Worm (Caenorhabditis elegans) whole organism, midembryonic: ENCODE data around the gene F19B10.1.

Source experiments
- T22C8.4 ChIP-seq: fragments of 200-800 bp; sonication (Bioruptor generic); IDR thresholded peaks from 2 replicates; pipeline ENCODE4 v1.3.6; 2022; ENCODE audit warnings: missing genetic modification characterization, missing compliant biosample characterization
- cog-1 ChIP-seq: sonication (generic microtip); optimal IDR thresholded peaks from 2 replicates; lab custom pipeline; 2016; ENCODE audit warnings: missing genetic modification characterization, missing compliant biosample characterization
- flt-1 ChIP-seq: fragments of 200-800 bp; sonication (Bioruptor generic); IDR thresholded peaks from 2 replicates; pipeline ENCODE4 v1.3.6; 2022; ENCODE audit warnings: missing genetic modification characterization, missing compliant biosample characterization
- klf-2 ChIP-seq: fragments of 200-800 bp; sonication (Bioruptor generic); conservative IDR thresholded peaks from 2 replicates; pipeline ENCODE4 v1.3.6; 2022; ENCODE audit warnings: missing genetic modification reagents, missing genetic modification characterization, missing compliant biosample characterization
- med-1 ChIP-seq: sonication (generic microtip); optimal IDR thresholded peaks from 2 replicates; lab custom pipeline; 2017; ENCODE audit warnings: missing genetic modification characterization, mild to moderate bottlenecking, missing compliant biosample characterization, antibody characterized with exemption, missing genetic modification reagents; ENCODE audit not compliant: insufficient read depth
- ref-1 ChIP-seq: fragments of 200-800 bp; sonication (Bioruptor generic); conservative IDR thresholded peaks from 2 replicates; pipeline ENCODE4 v1.3.6; 2022; ENCODE audit warnings: missing genetic modification reagents, missing genetic modification characterization, missing compliant biosample characterization
- tab-1 ChIP-seq: fragments of 200-800 bp; sonication (Bioruptor generic); IDR thresholded peaks from 2 replicates; pipeline ENCODE4 v1.3.6; 2022; ENCODE audit warnings: missing genetic modification characterization, missing compliant biosample characterization
- ztf-23 ChIP-seq: fragments of 200-800 bp; sonication (Bioruptor generic); IDR thresholded peaks from 2 replicates; pipeline ENCODE4 v1.3.6; 2022; ENCODE audit warnings: missing genetic modification reagents, missing genetic modification characterization, missing compliant biosample characterization
- ztf-29 ChIP-seq: fragments of 200-800 bp; sonication (Bioruptor generic); IDR thresholded peaks from 2 replicates; pipeline ENCODE4 v1.3.6; 2022; ENCODE audit warnings: missing genetic modification reagents, missing genetic modification characterization, missing compliant biosample characterization

The F19B10.1 gene

ce11 chrII:3663796-3664195 is 19.2 kb upstream of the F19B10.1 start, which contains the start of gene F19B10.6:
Gene F19B10.6 (minus strand): TSS chrII:3663896.
- no peak for TF ChIP-seq ref-1 (GFP tag; lab: Robert Waterston, UW)
- no peak for TF ChIP-seq med-1 (GFP tag; lab: Kevin White, UChicago)
- no peak for TF ChIP-seq cog-1 (tag; lab: Kevin White, UChicago)
- TF ChIP-seq flt-1 (GFP tag; lab: Robert Waterston, UW): no peak
- no peak for TF ChIP-seq klf-2
- TF ChIP-seq tab-1 (GFP tag; lab: Robert Waterston, UW): no peak

ce11 chrII:3664470-3664869 is 18.5 kb upstream of the F19B10.1 start, which contains the start of gene F19B10.3:
Gene F19B10.3 (plus strand): TSS chrII:3664770.
- TF ChIP-seq med-1 (GFP tag; lab: Kevin White, UChicago): no peak
- TF ChIP-seq ztf-29 (GFP tag; lab: Robert Waterston, UW): no peak
- TF ChIP-seq tab-1 (GFP tag; lab: Robert Waterston, UW): no peak
- no peak for TF ChIP-seq klf-2
- TF ChIP-seq flt-1 (GFP tag; lab: Robert Waterston, UW): no peak
- no peak for TF ChIP-seq ztf-23 (GFP tag; lab: Robert Waterston, UW)
- no peak for TF ChIP-seq T22C8.4 (GFP tag; lab: Robert Waterston, UW)
- no peak for TF ChIP-seq cog-1 (tag; lab: Kevin White, UChicago)
- no peak for TF ChIP-seq ref-1 (GFP tag; lab: Robert Waterston, UW)

- TF ChIP-seq klf-2: no peak
- TF ChIP-seq med-1 (GFP tag; lab: Kevin White, UChicago): no peak
- TF ChIP-seq flt-1 (GFP tag; lab: Robert Waterston, UW): no peak
- no peak for TF ChIP-seq ref-1 (GFP tag; lab: Robert Waterston, UW)
- no peak for TF ChIP-seq tab-1 (GFP tag; lab: Robert Waterston, UW)
- TF ChIP-seq cog-1 (tag; lab: Kevin White, UChicago): no peak
- no peak for TF ChIP-seq ztf-23 (GFP tag; lab: Robert Waterston, UW)
- no peak for TF ChIP-seq T22C8.4 (GFP tag; lab: Robert Waterston, UW)
These were observed 17.8 kb upstream of the F19B10.1 start for ce11 chrII:3665181-3665580.

ce11 chrII:3669315-3669714 is 13.7 kb upstream of the F19B10.1 start, which contains the start of gene srx-97:
Gene srx-97 (minus strand): TSS chrII:3669415.
- TF ChIP-seq flt-1 (GFP tag; lab: Robert Waterston, UW) (no peak), klf-2 (no peak), ref-1 (GFP tag; lab: Robert Waterston, UW) (no peak), T22C8.4 (GFP tag; lab: Robert Waterston, UW) (no peak), cog-1 (tag; lab: Kevin White, UChicago) (no peak), med-1 (GFP tag; lab: Kevin White, UChicago) (no peak), tab-1 (GFP tag; lab: Robert Waterston, UW) (no peak), ztf-29 (GFP tag; lab: Robert Waterston, UW) (no peak), ztf-23 (GFP tag; lab: Robert Waterston, UW) (no peak)

- no peak for TF ChIP-seq T22C8.4 (GFP tag; lab: Robert Waterston, UW)
- no peak for TF ChIP-seq klf-2
- TF ChIP-seq med-1 (GFP tag; lab: Kevin White, UChicago): no peak
- no peak for TF ChIP-seq ref-1 (GFP tag; lab: Robert Waterston, UW)
- no peak for TF ChIP-seq flt-1 (GFP tag; lab: Robert Waterston, UW)
- no peak for TF ChIP-seq ztf-29 (GFP tag; lab: Robert Waterston, UW)
- TF ChIP-seq tab-1 (GFP tag; lab: Robert Waterston, UW): no peak
- no peak for TF ChIP-seq cog-1 (tag; lab: Kevin White, UChicago)
- no peak for TF ChIP-seq ztf-23 (GFP tag; lab: Robert Waterston, UW)
These were observed 12.0 kb upstream of the F19B10.1 start, which contains the start of gene srx-98 for ce11 chrII:3670956-3671355. Gene srx-98 (minus strand): TSS chrII:3671056.

ce11 chrII:3673493-3673892 is 9.5 kb upstream of the F19B10.1 start, which contains the start of gene sea-1:
Gene sea-1 (minus strand): TSS chrII:3673593.
- TF ChIP-seq cog-1 (tag; lab: Kevin White, UChicago): no peak
- no peak for TF ChIP-seq ref-1 (GFP tag; lab: Robert Waterston, UW)

ce11 chrII:3675176-3675575 is 7.8 kb upstream of the F19B10.1 start, which contains the start of gene F19B10.2:
Gene F19B10.2 (plus strand): TSS chrII:3675476.
- TF ChIP-seq ztf-23 (GFP tag; lab: Robert Waterston, UW) (no peak), ztf-29 (GFP tag; lab: Robert Waterston, UW) (no peak), ref-1 (GFP tag; lab: Robert Waterston, UW) (no peak), T22C8.4 (GFP tag; lab: Robert Waterston, UW) (no peak), tab-1 (GFP tag; lab: Robert Waterston, UW) (no peak), klf-2 (no peak), med-1 (GFP tag; lab: Kevin White, UChicago) (no peak), cog-1 (tag; lab: Kevin White, UChicago) (no peak), flt-1 (GFP tag; lab: Robert Waterston, UW) (no peak)

ce11 chrII:3678978-3679377 is 4.0 kb upstream of the F19B10.1 start:
- TF ChIP-seq tab-1 (GFP tag; lab: Robert Waterston, UW) (no peak), ref-1 (GFP tag; lab: Robert Waterston, UW) (no peak), klf-2 (no peak), ztf-23 (GFP tag; lab: Robert Waterston, UW) (no peak), cog-1 (tag; lab: Kevin White, UChicago) (no peak), T22C8.4 (GFP tag; lab: Robert Waterston, UW) (no peak), ztf-29 (GFP tag; lab: Robert Waterston, UW) (no peak), flt-1 (GFP tag; lab: Robert Waterston, UW) (no peak), med-1 (GFP tag; lab: Kevin White, UChicago) (no peak)

ce11 chrII:3680366-3680765 is 2.6 kb upstream of the F19B10.1 start:
- TF ChIP-seq T22C8.4 (GFP tag; lab: Robert Waterston, UW) (no peak), flt-1 (GFP tag; lab: Robert Waterston, UW) (no peak), ztf-29 (GFP tag; lab: Robert Waterston, UW) (no peak), med-1 (GFP tag; lab: Kevin White, UChicago) (no peak), klf-2 (no peak), tab-1 (GFP tag; lab: Robert Waterston, UW) (no peak), cog-1 (tag; lab: Kevin White, UChicago) (no peak), ztf-23 (GFP tag; lab: Robert Waterston, UW) (no peak), ref-1 (GFP tag; lab: Robert Waterston, UW) (no peak)
